Worm (Caenorhabditis elegans) whole organism, L4 larva: ENCODE data around the gene pno-1.

Source experiments
- F10B5.3 ChIP-seq: sonication (generic microtip); optimal IDR thresholded peaks from 2 replicates; lab custom pipeline; 2016; ENCODE audit warnings: mild to moderate bottlenecking, missing genetic modification characterization, missing compliant biosample characterization
- F26F4.8 ChIP-seq: fragments of 200-800 bp; sonication (Bioruptor generic); conservative IDR thresholded peaks from 2 replicates; pipeline ENCODE4 v1.3.6; 2022; ENCODE audit warnings: missing genetic modification characterization, missing compliant biosample characterization
- F44E2.7 ChIP-seq: fragments of 200-800 bp; sonication (Bioruptor generic); IDR thresholded peaks from 2 replicates; pipeline ENCODE4 v2.1.2; 2022; ENCODE audit warnings: missing genetic modification characterization, missing compliant biosample characterization
- T20F7.1 ChIP-seq: fragments of 200-800 bp; sonication (Bioruptor generic); optimal IDR thresholded peaks from 2 replicates; lab custom pipeline; 2018; ENCODE audit warnings: mild to moderate bottlenecking, missing genetic modification characterization, missing compliant biosample characterization
- T26A8.4 ChIP-seq: fragments of 200-800 bp; sonication (Bioruptor generic); IDR thresholded peaks from 2 replicates; pipeline ENCODE4 v1.3.6; 2022; ENCODE audit warnings: missing genetic modification characterization, missing compliant biosample characterization
- Y5F2A.4 ChIP-seq: fragments of 200-800 bp; sonication (Bioruptor generic); optimal IDR thresholded peaks from 2 replicates; lab custom pipeline; 2018; ENCODE audit warnings: mild to moderate bottlenecking, missing genetic modification characterization, missing compliant biosample characterization
- aha-1 ChIP-seq: fragments of 150-350 bp; peaks from one replicate; lab custom pipeline; 2014; ENCODE audit warnings: missing biosample characterization, missing genetic modification characterization
- ama-1 ChIP-seq: fragments of 150-350 bp; optimal IDR thresholded peaks from 2 replicates; lab custom pipeline; 2014; ENCODE audit warnings: inconsistent platforms, mixed read lengths
- arid-1 ChIP-seq: fragments of 200-800 bp; sonication (Bioruptor generic); conservative IDR thresholded peaks from 2 replicates; pipeline ENCODE4 v1.3.6; 2022; ENCODE audit warnings: missing genetic modification reagents, missing genetic modification characterization, missing compliant biosample characterization
- ceh-28 ChIP-seq: fragments of 150-350 bp; optimal IDR thresholded peaks from 2 replicates; lab custom pipeline; 2014; ENCODE audit warnings: missing biosample characterization, missing genetic modification reagents, missing genetic modification characterization
- cey-2 ChIP-seq: sonication (generic microtip); optimal IDR thresholded peaks from 3 replicates; lab custom pipeline; 2017; ENCODE audit warnings: missing genetic modification characterization, mild to moderate bottlenecking, missing compliant biosample characterization, antibody characterized with exemption, borderline replicate concordance; ENCODE audit not compliant: insufficient read depth
- daf-16 ChIP-seq, 3 experiments: sonication (generic microtip); optimal IDR thresholded peaks; 2 replicates each; lab custom pipeline; 2016 to 2017; ENCODE audit warnings: missing genetic modification characterization in 3 of 3, missing genetic modification reagents in 3 of 3, mild to moderate bottlenecking in 2 of 3, missing compliant biosample characterization in 2 of 3, missing biosample characterization in 1 of 3, moderate library complexity in 1 of 3
- daf-8 ChIP-seq: fragments of 200-800 bp; sonication (Bioruptor generic); IDR thresholded peaks from 2 replicates; pipeline ENCODE4 v1.3.6; 2022; ENCODE audit warnings: missing genetic modification characterization, missing compliant biosample characterization
- dmd-6 ChIP-seq: fragments of 200-800 bp; sonication (Bioruptor generic); IDR thresholded peaks from 2 replicates; pipeline ENCODE4 v1.3.6; 2022; ENCODE audit warnings: missing genetic modification reagents, missing genetic modification characterization, missing compliant biosample characterization
- dmd-8 ChIP-seq: fragments of 200-800 bp; sonication (Bioruptor generic); IDR thresholded peaks from 2 replicates; pipeline ENCODE4 v1.3.6; 2022; ENCODE audit warnings: missing genetic modification characterization, missing compliant biosample characterization
- dpl-1 ChIP-seq: fragments of 150-350 bp; optimal IDR thresholded peaks from 2 replicates; lab custom pipeline; 2014; ENCODE audit warnings: missing biosample characterization, missing genetic modification reagents, missing genetic modification characterization
- duxl-1 ChIP-seq: sonication (generic microtip); optimal IDR thresholded peaks from 2 replicates; lab custom pipeline; 2016; ENCODE audit warnings: mild to moderate bottlenecking, missing genetic modification characterization, moderate library complexity, missing compliant biosample characterization; ENCODE audit not compliant: poor library complexity
- dve-1 ChIP-seq: sonication (generic microtip); optimal IDR thresholded peaks from 2 replicates; lab custom pipeline; 2017; ENCODE audit warnings: antibody characterized with exemption, mild to moderate bottlenecking, missing genetic modification characterization, missing compliant biosample characterization; ENCODE audit not compliant: insufficient read depth
- egl-27 ChIP-seq: sonication (generic microtip); optimal IDR thresholded peaks from 3 replicates; lab custom pipeline; 2017; ENCODE audit warnings: missing biosample characterization, missing genetic modification reagents, missing genetic modification characterization
- egl-43 ChIP-seq: fragments of 200-800 bp; sonication (Bioruptor generic); IDR thresholded peaks from 2 replicates; pipeline ENCODE4 v1.3.6; 2022; ENCODE audit warnings: missing genetic modification reagents, missing genetic modification characterization, missing compliant biosample characterization
- hlh-11 ChIP-seq: fragments of 200-800 bp; sonication (Bioruptor generic); optimal IDR thresholded peaks from 2 replicates; lab custom pipeline; 2018; ENCODE audit warnings: mild to moderate bottlenecking, missing genetic modification characterization, missing compliant biosample characterization
- lin-1 ChIP-seq: fragments of 200-800 bp; sonication (Bioruptor generic); IDR thresholded peaks from 2 replicates; pipeline ENCODE4 v1.3.6; 2022; ENCODE audit warnings: missing genetic modification reagents, missing genetic modification characterization, missing compliant biosample characterization
- lin-38 ChIP-seq: fragments of 200-800 bp; sonication (Bioruptor generic); IDR thresholded peaks from 2 replicates; pipeline ENCODE4 v1.3.6; 2022; ENCODE audit warnings: missing genetic modification reagents, missing genetic modification characterization, missing compliant biosample characterization
- lin-39 ChIP-seq: fragments of 150-350 bp; optimal IDR thresholded peaks from 2 replicates; lab custom pipeline; 2014; ENCODE audit warnings: missing biosample characterization, missing genetic modification reagents, missing genetic modification characterization
- lir-3 ChIP-seq: sonication (generic microtip); optimal IDR thresholded peaks from 2 replicates; lab custom pipeline; 2016; ENCODE audit warnings: mild to moderate bottlenecking, missing genetic modification characterization, missing compliant biosample characterization
- lsy-2 ChIP-seq, 2 experiments: fragments of 150-350 bp in 1 of 2; sonication (generic microtip) in 1 of 2; optimal IDR thresholded peaks; 2 replicates each; lab custom pipeline; 2014 to 2017; ENCODE audit warnings: missing biosample characterization in 2 of 2, missing genetic modification characterization in 2 of 2
- madf-9 ChIP-seq: fragments of 200-800 bp; sonication (Bioruptor generic); conservative IDR thresholded peaks from 2 replicates; pipeline ENCODE4 v1.3.6; 2022; ENCODE audit warnings: missing genetic modification reagents, missing genetic modification characterization, missing compliant biosample characterization
- mdt-29 ChIP-seq: fragments of 200-800 bp; sonication (Bioruptor generic); IDR thresholded peaks from 2 replicates; pipeline ENCODE4 v1.3.6; 2022; ENCODE audit warnings: missing genetic modification reagents, missing genetic modification characterization, missing compliant biosample characterization
- mep-1 ChIP-seq: fragments of 150-350 bp; sonication (generic microtip); optimal IDR thresholded peaks from 3 replicates; lab custom pipeline; 2014; ENCODE audit warnings: missing biosample characterization, missing genetic modification characterization
- nhr-10 ChIP-seq: fragments of 150-350 bp; optimal IDR thresholded peaks from 2 replicates; lab custom pipeline; 2014; ENCODE audit warnings: missing biosample characterization, missing genetic modification characterization
- nhr-237 ChIP-seq: sonication (generic microtip); optimal IDR thresholded peaks from 2 replicates; lab custom pipeline; 2017; ENCODE audit warnings: missing biosample characterization, missing genetic modification characterization
- nhr-28 ChIP-seq: fragments of 150-350 bp; optimal IDR thresholded peaks from 2 replicates; lab custom pipeline; 2014; ENCODE audit warnings: missing biosample characterization, missing genetic modification characterization
- nhr-41 ChIP-seq: fragments of 200-800 bp; sonication (Bioruptor generic); IDR thresholded peaks from 2 replicates; pipeline ENCODE4 v1.3.6; 2022; ENCODE audit warnings: missing genetic modification reagents, missing genetic modification characterization, missing compliant biosample characterization
- nhr-42 ChIP-seq: fragments of 200-800 bp; sonication (Bioruptor generic); IDR thresholded peaks from 2 replicates; pipeline ENCODE4 v1.3.6; 2022; ENCODE audit warnings: missing genetic modification characterization, missing compliant biosample characterization
- nhr-6 ChIP-seq: fragments of 150-350 bp; optimal IDR thresholded peaks from 2 replicates; lab custom pipeline; 2014; ENCODE audit warnings: missing biosample characterization, missing genetic modification characterization
- nhr-76 ChIP-seq: fragments of 150-350 bp; optimal IDR thresholded peaks from 2 replicates; lab custom pipeline; 2014; ENCODE audit warnings: missing biosample characterization, missing genetic modification characterization
- pha-4 ChIP-seq, 2 experiments: fragments of 150-350 bp in 1 of 2; fragments of 200-800 bp in 1 of 2; sonication (Bioruptor generic) in 1 of 2; IDR thresholded peaks in 1 of 2; optimal IDR thresholded peaks in 1 of 2; 2 replicates each; pipeline versions ENCODE4 v1.3.6 to Lab custom; 2014 to 2022; ENCODE audit warnings: missing genetic modification characterization in 2 of 2, missing genetic modification reagents in 2 of 2, missing biosample characterization in 1 of 2, missing compliant biosample characterization in 1 of 2
- php-3 ChIP-seq: fragments of 200-800 bp; sonication (Bioruptor generic); IDR thresholded peaks from 2 replicates; pipeline ENCODE4 v1.3.6; 2022; ENCODE audit warnings: missing genetic modification reagents, missing genetic modification characterization, missing compliant biosample characterization
- pqm-1 ChIP-seq: sonication (generic microtip); optimal IDR thresholded peaks from 2 replicates; lab custom pipeline; 2017; ENCODE audit warnings: missing biosample characterization, missing genetic modification characterization
- rbr-2 ChIP-seq: sonication (generic microtip); optimal IDR thresholded peaks from 2 replicates; lab custom pipeline; 2016; ENCODE audit warnings: missing genotype, missing genetic modification characterization, missing compliant biosample characterization
- saeg-2 ChIP-seq: fragments of 200-800 bp; sonication (Bioruptor generic); IDR thresholded peaks from 2 replicates; pipeline ENCODE4 v1.3.6; 2022; ENCODE audit warnings: missing genetic modification reagents, missing genetic modification characterization, missing compliant biosample characterization
- sdz-12 ChIP-seq: fragments of 200-800 bp; sonication (Bioruptor generic); optimal IDR thresholded peaks from 2 replicates; lab custom pipeline; 2018; ENCODE audit warnings: mild to moderate bottlenecking, missing genetic modification characterization, missing compliant biosample characterization
- set-16 ChIP-seq: fragments of 200-800 bp; sonication (Bioruptor generic); IDR thresholded peaks from 2 replicates; pipeline ENCODE4 v1.3.6; 2022; ENCODE audit warnings: missing genetic modification reagents, missing genetic modification characterization, missing compliant biosample characterization
- skn-1 ChIP-seq: fragments of 150-350 bp; optimal IDR thresholded peaks from 2 replicates; lab custom pipeline; 2014; ENCODE audit warnings: missing biosample characterization, missing genetic modification characterization
- spr-1 ChIP-seq: sonication (generic microtip); optimal IDR thresholded peaks from 2 replicates; lab custom pipeline; 2016; ENCODE audit warnings: mild to moderate bottlenecking, missing genetic modification characterization, missing compliant biosample characterization
- spr-3 ChIP-seq: fragments of 200-800 bp; sonication (Bioruptor generic); optimal IDR thresholded peaks from 2 replicates; lab custom pipeline; 2018; ENCODE audit warnings: mild to moderate bottlenecking, missing genetic modification characterization, missing compliant biosample characterization
- zag-1 ChIP-seq: fragments of 150-350 bp; optimal IDR thresholded peaks from 2 replicates; lab custom pipeline; 2014; ENCODE audit warnings: missing biosample characterization, missing genetic modification characterization
- zip-2 ChIP-seq: fragments of 150-350 bp; optimal IDR thresholded peaks from 2 replicates; lab custom pipeline; 2014; ENCODE audit warnings: missing biosample characterization, missing genetic modification characterization
- ztf-7 ChIP-seq: fragments of 150-350 bp; optimal IDR thresholded peaks from 2 replicates; lab custom pipeline; 2014; ENCODE audit warnings: missing biosample characterization, missing genetic modification characterization

pno-1 gene

DNA sequence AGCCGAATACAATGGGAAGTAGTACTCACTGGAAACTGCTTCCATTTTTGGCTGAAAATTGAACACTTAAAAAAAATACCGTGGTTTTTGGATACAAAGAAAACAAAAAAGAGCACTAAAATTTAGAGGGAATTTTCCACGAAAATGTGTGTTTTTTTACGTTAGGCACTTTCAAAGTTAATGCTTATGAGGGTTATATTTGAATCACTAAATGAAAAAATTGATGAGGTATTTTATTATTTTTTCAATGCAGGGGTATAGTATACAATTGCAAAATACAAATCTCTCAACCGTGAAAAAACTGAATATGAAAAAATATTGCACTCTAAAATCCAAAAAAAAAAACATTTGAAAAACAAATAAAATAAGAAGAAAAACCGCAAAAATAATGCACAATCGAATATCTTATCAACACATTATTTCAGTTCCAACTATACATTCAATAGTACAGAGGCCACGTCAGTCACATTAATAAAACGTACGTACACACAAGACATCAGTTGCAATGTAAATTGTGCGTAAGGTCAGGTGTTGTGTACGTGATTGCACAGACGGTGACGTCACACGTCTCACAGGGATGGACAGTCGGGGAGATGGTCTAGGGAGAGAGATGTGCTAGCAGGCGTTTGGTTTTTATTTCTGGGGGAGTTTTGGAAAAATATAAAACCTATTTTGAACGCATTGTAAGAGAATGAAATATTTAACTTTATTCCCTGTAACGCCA lies 27.3 kb upstream of the pno-1 start, which contains the start of gene aqp-10 (continued):
- peak in 1 of 2 experiments; percentile 74 for TF ChIP-seq lsy-2 (tag; optimal IDR thresholded peaks at IDR 0.05; lab: Kevin White, UChicago)
- TF ChIP-seq dmd-6: peak; percentile 79
- peak; percentile 80 for TF ChIP-seq hlh-11 (tag; lab: Kevin White, UChicago)
- TF ChIP-seq zag-1 (tag; lab: Kevin White, UChicago): no peak
- TF ChIP-seq madf-9 (GFP tag; lab: Robert Waterston, UW): no peak
- no peak for TF ChIP-seq egl-43
- TF ChIP-seq sdz-12 (GFP tag; lab: Kevin White, UChicago): no peak
- TF ChIP-seq lin-39: no peak
- peak; percentile 51 for TF ChIP-seq lin-38 (GFP tag; lab: Robert Waterston, UW)
- TF ChIP-seq ztf-7 (tag; lab: Kevin White, UChicago): no peak
- TF ChIP-seq daf-8 (GFP tag; lab: Robert Waterston, UW): no peak
- no peak for TF ChIP-seq pha-4 (GFP tag; IDR thresholded peaks at IDR 0.05; lab: Robert Waterston, UW)
- peak; percentile 14 for TF ChIP-seq pha-4 (tag; optimal IDR thresholded peaks at IDR 0.05; lab: Kevin White, UChicago)
- no peak for TF ChIP-seq skn-1 (tag; lab: Kevin White, UChicago)
- TF ChIP-seq T26A8.4: peak; percentile 81
- TF ChIP-seq duxl-1 (tag; lab: Kevin White, UChicago): no peak
- no peak for TF ChIP-seq set-16 (GFP tag; lab: Robert Waterston, UW)
- peak; percentile 86 for TF ChIP-seq aha-1 (tag; lab: Kevin White, UChicago)
- TF ChIP-seq dpl-1 (GFP tag; lab: Kevin White, UChicago): peak; percentile 49
- no peak for TF ChIP-seq lir-3 (tag; lab: Kevin White, UChicago)
- TF ChIP-seq cey-2 (tag; lab: Kevin White, UChicago): no peak
- TF ChIP-seq F44E2.7 (GFP tag; lab: Robert Waterston, UW): no peak
- TF ChIP-seq nhr-76 (tag; lab: Kevin White, UChicago): no peak
- TF ChIP-seq nhr-28 (tag; lab: Kevin White, UChicago): peak; percentile 70
- TF ChIP-seq F26F4.8 (GFP tag; lab: Robert Waterston, UW): no peak
- no peak for TF ChIP-seq mdt-29
- TF ChIP-seq nhr-6: peak; percentile 74
- no peak for TF ChIP-seq nhr-41
- TF ChIP-seq daf-16 (GFP tag; optimal IDR thresholded peaks at IDR 0.05; lab: Kevin White, UChicago): peak in 1 of 2 experiments; percentile 68
- TF ChIP-seq daf-16 (tag; optimal IDR thresholded peaks at IDR 0.05; lab: Kevin White, UChicago): peak; percentile 80
- peak; percentile 15 for TF ChIP-seq spr-1 (tag; lab: Kevin White, UChicago)
- peak; percentile 29 for TF ChIP-seq rbr-2 (tag; lab: Kevin White, UChicago)
- TF ChIP-seq spr-3 (GFP tag; lab: Kevin White, UChicago): no peak
- TF ChIP-seq arid-1 (GFP tag; lab: Robert Waterston, UW): 0 out of 2 replicates have a peak, but pooled peaks have one; percentile 28
- 0 out of 2 replicates have a peak, but pooled peaks have one; percentile 42 for TF ChIP-seq php-3 (GFP tag; lab: Robert Waterston, UW)
- peak; percentile 73 for TF ChIP-seq pqm-1 (tag; lab: Kevin White, UChicago)
- TF ChIP-seq egl-27 (tag; lab: Kevin White, UChicago): no peak
- no peak for TF ChIP-seq saeg-2
- TF ChIP-seq nhr-10 (tag; lab: Kevin White, UChicago): no peak
- no peak for TF ChIP-seq ceh-28 (tag; lab: Kevin White, UChicago)
- TF ChIP-seq T20F7.1 (GFP tag; lab: Kevin White, UChicago): peak; percentile 53
- TF ChIP-seq lin-1 (GFP tag; lab: Robert Waterston, UW): 0 out of 2 replicates have a peak, but pooled peaks have one; percentile 10
- TF ChIP-seq nhr-237 (tag; lab: Kevin White, UChicago): no peak
- 0 out of 2 replicates have a peak, but pooled peaks have one; percentile 37 for TF ChIP-seq dmd-8 (GFP tag; lab: Robert Waterston, UW)
- no peak for TF ChIP-seq zip-2 (tag; lab: Kevin White, UChicago)
- TF ChIP-seq F10B5.3: no peak
- TF ChIP-seq ama-1 (lab: Kevin White, UChicago): no peak
- peak; percentile 45 for TF ChIP-seq mep-1 (tag; lab: Kevin White, UChicago)
- TF ChIP-seq nhr-42 (GFP tag; lab: Robert Waterston, UW): no peak
- TF ChIP-seq dve-1 (tag; lab: Kevin White, UChicago): peak; percentile 71
- no peak for TF ChIP-seq Y5F2A.4 (GFP tag; lab: Kevin White, UChicago)
